Worm (Caenorhabditis elegans): Measurements from ENCODE around the gene F56A11.5.

Gene F56A11.5

DNA sequence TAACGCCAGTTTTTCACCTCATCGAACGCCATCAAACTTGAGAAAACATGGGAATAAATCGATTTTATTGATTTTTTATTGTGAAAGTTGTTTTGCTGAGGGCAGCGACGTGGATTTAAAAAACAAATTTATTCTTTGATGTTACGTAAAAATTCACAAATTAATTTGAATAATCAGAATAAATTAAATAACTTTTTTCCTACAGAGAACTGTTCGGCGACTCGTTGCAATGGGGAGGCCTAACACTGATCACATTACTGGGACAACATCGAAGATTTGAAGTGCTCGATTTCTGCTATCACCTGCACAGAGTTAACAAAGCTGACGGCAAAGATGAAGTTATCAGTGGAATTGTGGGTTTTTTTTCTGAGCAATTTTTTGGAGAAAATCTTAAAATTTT lies 11.5 kb upstream of the F56A11.5 start, which contains the start of gene F56A11.6:
Gene F56A11.6, minus strand, starts transcription at position 101 of the 400 bp plus-strand sequence.
- no peak for TF ChIP-seq unc-42 (tag; optimal IDR thresholded peaks at IDR 0.05)
- TF ChIP-seq dve-1 (tag; optimal IDR thresholded peaks at IDR 0.05) = no peak
- TF ChIP-seq pag-3 (tag; optimal IDR thresholded peaks at IDR 0.05; ENCODE audit: borderline replicate concordance) = no peak
- TF ChIP-seq ceh-6 (GFP tag; optimal IDR thresholded peaks at IDR 0.05) = no peak
- TF ChIP-seq pat-9 (tag; optimal IDR thresholded peaks at IDR 0.05) = no peak
- TF ChIP-seq syd-9 (tag; optimal IDR thresholded peaks at IDR 0.05) = no peak
- TF ChIP-seq hlh-6 (tag; optimal IDR thresholded peaks at IDR 0.05) = no peak
- TF ChIP-seq sox-2 (GFP tag; IDR thresholded peaks at IDR 0.05) = no peak
- no peak for TF ChIP-seq ceh-48 (tag; optimal IDR thresholded peaks at IDR 0.05)
- TF ChIP-seq unc-86 (tag; optimal IDR thresholded peaks at IDR 0.05) = no peak
- no peak for TF ChIP-seq lim-6 (tag; optimal IDR thresholded peaks at IDR 0.05)
- no peak for TF ChIP-seq fax-1 (tag; optimal IDR thresholded peaks at IDR 0.05)
- no peak for TF ChIP-seq eyg-1 (tag; optimal IDR thresholded peaks at IDR 0.05)
- TF ChIP-seq dmd-4 (tag; optimal IDR thresholded peaks at IDR 0.05; ENCODE audit: borderline replicate concordance) = no peak
- no peak for TF ChIP-seq pqm-1 (tag; optimal IDR thresholded peaks at IDR 0.05)
- no peak for TF ChIP-seq ahr-1 (tag; optimal IDR thresholded peaks at IDR 0.05)
- TF ChIP-seq nhr-11 (tag; optimal IDR thresholded peaks at IDR 0.05) = no peak
- no peak for TF ChIP-seq elt-4 (tag; optimal IDR thresholded peaks at IDR 0.05)
- TF ChIP-seq odd-2 (tag; optimal IDR thresholded peaks at IDR 0.05) = no peak

DNA sequence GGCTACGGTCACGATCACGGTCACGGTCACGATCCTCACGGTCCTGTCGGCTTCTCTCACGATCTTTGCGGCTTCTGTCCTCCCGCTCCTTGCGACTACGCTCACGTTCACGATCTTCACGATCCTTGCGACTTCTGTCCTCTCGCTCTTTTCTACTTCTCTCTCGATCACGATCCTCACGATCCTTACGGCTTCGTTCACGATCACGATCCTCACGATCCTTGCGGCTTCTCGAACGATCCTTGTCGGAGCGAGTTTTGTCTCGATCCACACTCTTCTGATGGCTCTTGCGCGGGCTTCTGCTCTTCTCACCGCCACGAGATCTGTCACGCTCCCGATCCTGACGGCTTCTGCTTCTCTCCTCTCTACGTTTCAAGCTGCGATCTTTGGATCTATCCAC lies 9.9 kb upstream of the F56A11.5 start:
- TF ChIP-seq gmeb-2 (tag; optimal IDR thresholded peaks at IDR 0.05) (no peak), unc-55 (GFP tag; optimal IDR thresholded peaks at IDR 0.05) (no peak), ceh-14 (tag; optimal IDR thresholded peaks at IDR 0.05) (no peak), unc-42 (tag; optimal IDR thresholded peaks at IDR 0.05) (no peak), pax-1 (tag; optimal IDR thresholded peaks at IDR 0.05) (no peak), pag-3 (tag; optimal IDR thresholded peaks at IDR 0.05; ENCODE audit: borderline replicate concordance) (no peak), ceh-18 (tag; optimal IDR thresholded peaks at IDR 0.05) (no peak), lin-11 (tag; optimal IDR thresholded peaks at IDR 0.05) (no peak), madf-2 (tag; optimal IDR thresholded peaks at IDR 0.05) (no peak), ceh-34 (tag; optimal IDR thresholded peaks at IDR 0.05) (no peak), ahr-1 (tag; optimal IDR thresholded peaks at IDR 0.05) (no peak), ceh-24 (tag; optimal IDR thresholded peaks at IDR 0.05) (no peak), ztf-16 (tag; optimal IDR thresholded peaks at IDR 0.05) (no peak), ceh-22 (tag; optimal IDR thresholded peaks at IDR 0.05) (no peak), F13H6.1 (tag; optimal IDR thresholded peaks at IDR 0.05) (no peak), ets-4 (tag; optimal IDR thresholded peaks at IDR 0.05) (no peak), ceh-2 (tag; optimal IDR thresholded peaks at IDR 0.05) (no peak)

DNA sequence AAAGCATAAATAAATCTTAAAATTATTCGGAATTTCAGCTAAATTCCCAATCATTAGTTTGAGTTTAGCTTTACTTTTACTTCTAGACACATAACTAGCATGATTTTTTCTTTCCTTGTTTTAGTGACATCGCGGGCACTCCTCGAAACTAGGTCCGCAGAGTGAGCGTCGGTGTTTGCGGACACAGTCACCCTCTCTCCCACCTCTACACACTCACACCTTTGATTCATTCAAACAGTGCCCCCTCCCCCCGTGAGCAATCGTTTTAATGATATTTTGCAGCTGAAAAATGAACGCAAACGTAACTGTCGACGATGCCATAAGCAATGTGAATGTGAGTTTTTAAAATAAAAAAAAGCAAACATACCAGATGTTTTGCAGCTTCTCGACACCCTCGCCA lies 1.8 kb upstream of the F56A11.5 start, which contains the start of gene gex-2:
Gene gex-2, plus strand, starts transcription at position 283 of the 400 bp plus-strand sequence.
- peak; percentile 1 for TF ChIP-seq nfya-1 (tag; optimal IDR thresholded peaks at IDR 0.05)
- TF ChIP-seq hlh-13 (GFP tag; optimal IDR thresholded peaks at IDR 0.05) = no peak
- no peak for TF ChIP-seq dve-1 (tag; optimal IDR thresholded peaks at IDR 0.05)
- TF ChIP-seq fkh-6 (tag; optimal IDR thresholded peaks at IDR 0.05) = peak; percentile 22
- TF ChIP-seq ref-2 (tag; optimal IDR thresholded peaks at IDR 0.05) = peak; percentile 3
- TF ChIP-seq tbx-2 (tag; optimal IDR thresholded peaks at IDR 0.05) = peak; percentile 27

DNA sequence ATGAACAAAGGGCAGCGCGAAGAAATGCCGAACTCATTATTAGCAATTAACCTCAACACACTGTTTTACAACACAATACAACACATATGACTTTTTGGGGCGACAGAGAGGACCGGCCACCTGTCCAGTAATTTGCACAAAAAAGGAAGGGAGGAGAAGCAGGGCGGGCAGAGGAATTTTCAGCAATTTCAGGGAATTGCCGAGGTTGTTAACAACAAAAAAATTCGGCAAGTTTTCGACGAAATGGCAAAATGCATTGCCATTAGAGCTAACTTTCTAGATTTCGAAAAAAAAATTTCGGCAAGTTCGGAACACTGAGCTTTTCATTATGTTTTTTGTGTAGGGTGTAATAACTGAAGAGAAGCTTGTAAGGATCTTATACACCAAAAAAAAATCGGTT lies 6.6 kb downstream of the F56A11.5 start:
- TF ChIP-seq nfya-1 (tag; optimal IDR thresholded peaks at IDR 0.05) = no peak
- no peak for TF ChIP-seq zip-5 (tag; optimal IDR thresholded peaks at IDR 0.05)
- TF ChIP-seq ama-1 (optimal IDR thresholded peaks at IDR 0.05) = no peak
- no peak for TF ChIP-seq ceh-30 (tag; optimal IDR thresholded peaks at IDR 0.05)
- TF ChIP-seq ceh-19 (GFP tag; optimal IDR thresholded peaks at IDR 0.05) = no peak
- no peak for TF ChIP-seq ceh-31 (tag; optimal IDR thresholded peaks at IDR 0.05)
- no peak for TF ChIP-seq sdc-2 (tag; optimal IDR thresholded peaks at IDR 0.05)
- TF ChIP-seq ceh-6 (GFP tag; optimal IDR thresholded peaks at IDR 0.05) = no peak
- no peak for TF ChIP-seq ceh-24 (tag; optimal IDR thresholded peaks at IDR 0.05)
- TF ChIP-seq pha-2 (tag; optimal IDR thresholded peaks at IDR 0.05) = no peak
- no peak for TF ChIP-seq hlh-8 (tag; optimal IDR thresholded peaks at IDR 0.05)
- TF ChIP-seq madf-2 (tag; optimal IDR thresholded peaks at IDR 0.05) = no peak
- no peak for TF ChIP-seq fkh-10 (GFP tag; optimal IDR thresholded peaks at IDR 0.05)
- TF ChIP-seq ceh-34 (tag; optimal IDR thresholded peaks at IDR 0.05) = no peak
- no peak for TF ChIP-seq eyg-1 (tag; optimal IDR thresholded peaks at IDR 0.05)

All from whole organism, late embryonic.